Worm (Caenorhabditis elegans): ENCODE data around the gene str-136.

The str-136 gene

ce11 chrV:8307681-8308080 lies 29.0 kb upstream of the str-136 start, which contains the start of gene clec-218:
TSS of gene clec-218 (plus strand) at chrV:8307942.
- TF ChIP-seq ttx-3 (tag; optimal IDR thresholded peaks at IDR 0.05) = no peak
- no peak for TF ChIP-seq unc-55 (GFP tag; optimal IDR thresholded peaks at IDR 0.05)
- TF ChIP-seq sdc-2 (tag; optimal IDR thresholded peaks at IDR 0.05) = no peak
- TF ChIP-seq che-1 (tag; optimal IDR thresholded peaks at IDR 0.05) = no peak
- TF ChIP-seq madf-2 (tag; optimal IDR thresholded peaks at IDR 0.05) = no peak
- TF ChIP-seq pat-9 (tag; optimal IDR thresholded peaks at IDR 0.05) = no peak
- no peak for TF ChIP-seq eyg-1 (tag; optimal IDR thresholded peaks at IDR 0.05)
- no peak for TF ChIP-seq unc-42 (tag; optimal IDR thresholded peaks at IDR 0.05)
- no peak for TF ChIP-seq pax-1 (tag; optimal IDR thresholded peaks at IDR 0.05)
- no peak for TF ChIP-seq ceh-31 (tag; optimal IDR thresholded peaks at IDR 0.05)
- TF ChIP-seq tbx-7 (tag; optimal IDR thresholded peaks at IDR 0.05) = no peak
- TF ChIP-seq odd-2 (tag; optimal IDR thresholded peaks at IDR 0.05) = no peak
- TF ChIP-seq K02D7.2 (tag; optimal IDR thresholded peaks at IDR 0.05) = no peak

- no peak for TF ChIP-seq K09A11.1 (tag; optimal IDR thresholded peaks at IDR 0.05; ENCODE audit: insufficient read depth)
- no peak for TF ChIP-seq hlh-15 (tag; optimal IDR thresholded peaks at IDR 0.05)
- TF ChIP-seq unc-86 (tag; optimal IDR thresholded peaks at IDR 0.05) = no peak
- TF ChIP-seq elt-4 (tag; optimal IDR thresholded peaks at IDR 0.05) = no peak
- TF ChIP-seq gmeb-2 (tag; optimal IDR thresholded peaks at IDR 0.05) = no peak
- no peak for TF ChIP-seq hlh-13 (GFP tag; optimal IDR thresholded peaks at IDR 0.05)
- TF ChIP-seq lin-11 (tag; optimal IDR thresholded peaks at IDR 0.05) = no peak
- no peak for TF ChIP-seq ceh-2 (tag; optimal IDR thresholded peaks at IDR 0.05)
- no peak for TF ChIP-seq F13H6.1 (tag; optimal IDR thresholded peaks at IDR 0.05)
- no peak for TF ChIP-seq ceh-30 (tag; optimal IDR thresholded peaks at IDR 0.05)
- TF ChIP-seq ceh-6 (GFP tag; optimal IDR thresholded peaks at IDR 0.05) = no peak
- TF ChIP-seq hlh-30 (tag; optimal IDR thresholded peaks at IDR 0.05; ENCODE audit: insufficient read depth) = no peak
- TF ChIP-seq ttx-3 (tag; optimal IDR thresholded peaks at IDR 0.05) = no peak
- no peak for TF ChIP-seq pha-4 (tag; optimal IDR thresholded peaks at IDR 0.05)
- TF ChIP-seq hlh-8 (tag; optimal IDR thresholded peaks at IDR 0.05) = no peak
- no peak for TF ChIP-seq sox-2 (GFP tag; IDR thresholded peaks at IDR 0.05)
- TF ChIP-seq ceh-45 (GFP tag; IDR thresholded peaks at IDR 0.05) = no peak
- TF ChIP-seq ceh-19 (GFP tag; optimal IDR thresholded peaks at IDR 0.05) = no peak
- no peak for TF ChIP-seq unc-3 (GFP tag; conservative IDR thresholded peaks at IDR 0.05)
- TF ChIP-seq unc-3 (tag; optimal IDR thresholded peaks at IDR 0.05) = no peak
- no peak for TF ChIP-seq tbx-7 (tag; optimal IDR thresholded peaks at IDR 0.05)
Measured at ce11 chrV:8307013-8307412, 28.3 kb upstream of the str-136 start.

- TF ChIP-seq gmeb-2 (tag; optimal IDR thresholded peaks at IDR 0.05) (no peak), rnt-1 (tag; optimal IDR thresholded peaks at IDR 0.05) (no peak), ceh-45 (GFP tag; IDR thresholded peaks at IDR 0.05) (no peak), ceh-31 (tag; optimal IDR thresholded peaks at IDR 0.05) (no peak)
Measured at ce11 chrV:8306366-8306765, 27.6 kb upstream of the str-136 start, which contains the start of gene W02D7.8. TSS of gene W02D7.8 (minus strand) at chrV:8306466.

ce11 chrV:8305940-8306339 lies 27.2 kb upstream of the str-136 start:
- TF ChIP-seq F13H6.1 (tag; optimal IDR thresholded peaks at IDR 0.05) = no peak
- TF ChIP-seq ceh-31 (tag; optimal IDR thresholded peaks at IDR 0.05) = no peak
- no peak for TF ChIP-seq gmeb-2 (tag; optimal IDR thresholded peaks at IDR 0.05)
- TF ChIP-seq nhr-11 (tag; optimal IDR thresholded peaks at IDR 0.05) = no peak
- no peak for TF ChIP-seq zip-5 (tag; optimal IDR thresholded peaks at IDR 0.05)
- TF ChIP-seq hlh-30 (tag; optimal IDR thresholded peaks at IDR 0.05; ENCODE audit: insufficient read depth) = no peak
- no peak for TF ChIP-seq pat-9 (tag; optimal IDR thresholded peaks at IDR 0.05)
